Fruit fly (Drosophila melanogaster): ENCODE data around the gene CG44194.

DNA sequence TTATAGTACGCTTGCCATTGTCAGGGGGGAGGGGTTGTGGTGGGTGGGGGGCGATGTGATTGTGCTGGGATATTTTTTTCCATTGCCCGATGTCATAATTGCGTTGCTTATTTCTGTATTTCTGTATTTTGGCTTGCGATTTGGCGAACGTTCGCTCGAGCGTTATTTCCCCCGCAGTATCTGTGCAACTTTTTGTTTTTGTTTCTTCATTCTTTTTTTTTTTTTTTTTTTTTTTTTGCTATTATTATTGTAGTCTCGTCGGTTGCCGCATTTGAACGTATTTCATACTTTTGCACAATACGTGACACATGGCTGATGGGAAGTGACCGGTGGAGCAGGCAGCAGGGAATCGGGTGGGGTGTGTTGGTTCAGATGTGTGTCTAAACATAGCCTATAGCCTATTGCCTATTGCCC, 20.1 kb upstream of the CG44194 start:
- TF ChIP-seq acj6 (GFP tag; optimal IDR thresholded peaks at IDR 0.05) (no peak), svp (GFP tag) (no peak), OdsH (GFP tag; optimal IDR thresholded peaks at IDR 0.05) (no peak), CG3032 (tag; optimal IDR thresholded peaks at IDR 0.05) (no peak), ss (GFP tag; optimal IDR thresholded peaks at IDR 0.05) (no peak), Blimp-1 (GFP tag; optimal IDR thresholded peaks at IDR 0.05) (no peak), Lpt (GFP tag; optimal IDR thresholded peaks at IDR 0.05) (peak; percentile 15), Ets96B (tag; optimal IDR thresholded peaks at IDR 0.05) (no peak), dsx (GFP tag; optimal IDR thresholded peaks at IDR 0.05; ENCODE audit: poor library complexity, severe bottlenecking) (no peak)

All from whole organism, prepupa.